Fruit fly (Drosophila melanogaster): ENCODE measurements around the gene kirre.

- TF ChIP-seq Ets96B (tag; optimal IDR thresholded peaks at IDR 0.05) (peak; percentile 96), Lpt (GFP tag; optimal IDR thresholded peaks at IDR 0.05) (peak; percentile 85), Eip75B (GFP tag; optimal IDR thresholded peaks at IDR 0.05) (peak; percentile 94)
Measured at dm6 chrX:3045953-3046352, 305.8 kb downstream of the kirre start.

Measured in whole organism, prepupa.